Fruit fly (Drosophila melanogaster) Kc167 (cell line): Measurements from ENCODE around the gene ago.

ENCODE experiments used
- h ChIP-seq: fragments of >200 bp; optimal IDR thresholded peaks from 3 replicates; lab custom pipeline; 2018; ENCODE audit warnings: missing external identifiers
- psq ChIP-seq: fragments of >200 bp; optimal IDR thresholded peaks from 2 replicates; lab custom pipeline; 2017; ENCODE audit warnings: missing external identifiers

DNA sequence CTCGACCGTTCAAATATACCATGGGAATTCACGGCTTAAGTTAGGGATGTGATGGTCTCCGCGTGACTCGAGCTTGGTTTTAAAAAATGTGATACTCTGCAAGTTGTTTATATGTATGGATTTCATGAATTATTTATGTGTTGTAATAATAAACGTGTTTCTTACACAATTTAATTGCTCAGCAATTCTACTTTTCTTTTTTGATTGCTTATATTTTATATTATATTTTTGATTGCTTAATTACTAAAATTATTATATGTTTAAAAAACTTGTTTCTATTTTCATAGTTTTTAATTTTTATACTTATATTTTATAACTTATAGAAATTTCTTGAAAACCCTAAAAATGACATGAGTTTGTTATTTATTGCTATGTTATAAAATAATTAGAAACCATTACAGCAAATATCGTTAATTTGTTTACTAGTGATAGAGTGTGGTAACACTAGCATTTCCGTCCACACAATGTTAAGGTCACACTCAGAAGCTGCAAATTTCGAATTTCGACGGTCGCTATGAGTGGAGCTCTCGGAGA, at the start of gene ago, which contains the start of gene CG1265:
- TF ChIP-seq psq (lab: Kevin White, UChicago) (no peak), h (lab: Kevin White, UChicago) (no peak)
